Worm (Caenorhabditis elegans): Measurements from ENCODE around the gene T22F3.8.

ce11 chrV:3579795-3580194 lies 25.4 kb downstream of the T22F3.8 start:
- TF ChIP-seq dao-5 (tag; optimal IDR thresholded peaks at IDR 0.05) (no peak), him-1 (tag; optimal IDR thresholded peaks at IDR 0.05) (no peak)

Data from whole organism, L4/young adult.